Worm (Caenorhabditis elegans) whole organism, L1 larva: ENCODE data around the gene F44E7.5.
"Not testable (repeated sequence)": the region's sequence is repeated elsewhere in the genome, so short reads cannot be mapped to it uniquely, and the experiment has no call there.

ENCODE experiments used
- aha-1 ChIP-seq: fragments of 150-350 bp; optimal IDR thresholded peaks from 2 replicates; lab custom pipeline; 2014; ENCODE audit warnings: missing biosample characterization, missing genetic modification characterization
- ama-1 ChIP-seq: fragments of 150-350 bp; optimal IDR thresholded peaks from 2 replicates; lab custom pipeline; 2014
- ceh-63 ChIP-seq: fragments of 200-800 bp; sonication (Bioruptor generic); optimal IDR thresholded peaks from 2 replicates; lab custom pipeline; 2018; ENCODE audit warnings: mild to moderate bottlenecking, missing genetic modification characterization, missing compliant biosample characterization
- ceh-82 ChIP-seq, 3 experiments: fragments of 150-350 bp in 1 of 3; sonication (generic microtip) in 2 of 3; optimal IDR thresholded peaks; 2 replicates each; lab custom pipeline; 2014 to 2017; ENCODE audit warnings: missing biosample characterization in 3 of 3, missing genetic modification characterization in 3 of 3
- egl-27 ChIP-seq, 2 experiments: fragments of 150-350 bp in 1 of 2; sonication (generic microtip); optimal IDR thresholded peaks; 3 replicates each; lab custom pipeline; 2017 to 2018; ENCODE audit warnings: missing biosample characterization in 2 of 2, missing genetic modification characterization in 2 of 2, missing genetic modification reagents in 2 of 2
- lin-14 ChIP-seq: fragments of 200-800 bp; sonication (Bioruptor generic); optimal IDR thresholded peaks from 2 replicates; lab custom pipeline; 2018; ENCODE audit warnings: mild to moderate bottlenecking, missing genetic modification characterization, moderate library complexity, missing compliant biosample characterization
- lin-39 ChIP-seq: fragments of 150-350 bp; optimal IDR thresholded peaks from 2 replicates; lab custom pipeline; 2014; ENCODE audit warnings: missing biosample characterization, missing genetic modification reagents, missing genetic modification characterization
- nhr-12 ChIP-seq: sonication (generic microtip); optimal IDR thresholded peaks from 2 replicates; lab custom pipeline; 2017; ENCODE audit warnings: missing biosample characterization, missing genetic modification characterization
- nhr-28 ChIP-seq: fragments of 150-350 bp; optimal IDR thresholded peaks from 2 replicates; lab custom pipeline; 2014; ENCODE audit warnings: missing biosample characterization, missing genetic modification characterization
- nhr-76 ChIP-seq: sonication (generic microtip); optimal IDR thresholded peaks from 2 replicates; lab custom pipeline; 2017; ENCODE audit warnings: missing biosample characterization, missing genetic modification characterization
- nhr-90 ChIP-seq: sonication (generic microtip); optimal IDR thresholded peaks from 2 replicates; lab custom pipeline; 2016; ENCODE audit warnings: mild to moderate bottlenecking, missing genetic modification characterization, missing compliant biosample characterization; ENCODE audit not compliant: poor library complexity
- skn-1 ChIP-seq: fragments of 150-350 bp; optimal IDR thresholded peaks from 2 replicates; lab custom pipeline; 2014; ENCODE audit warnings: missing biosample characterization, missing genetic modification characterization
- tbx-2 ChIP-seq: sonication (generic microtip); optimal IDR thresholded peaks from 2 replicates; lab custom pipeline; 2016; ENCODE audit warnings: missing genetic modification characterization, missing compliant biosample characterization
- unc-62 ChIP-seq: fragments of 150-350 bp; optimal IDR thresholded peaks from 2 replicates; lab custom pipeline; 2014; ENCODE audit warnings: missing biosample characterization, missing genetic modification reagents, missing genetic modification characterization

DNA sequence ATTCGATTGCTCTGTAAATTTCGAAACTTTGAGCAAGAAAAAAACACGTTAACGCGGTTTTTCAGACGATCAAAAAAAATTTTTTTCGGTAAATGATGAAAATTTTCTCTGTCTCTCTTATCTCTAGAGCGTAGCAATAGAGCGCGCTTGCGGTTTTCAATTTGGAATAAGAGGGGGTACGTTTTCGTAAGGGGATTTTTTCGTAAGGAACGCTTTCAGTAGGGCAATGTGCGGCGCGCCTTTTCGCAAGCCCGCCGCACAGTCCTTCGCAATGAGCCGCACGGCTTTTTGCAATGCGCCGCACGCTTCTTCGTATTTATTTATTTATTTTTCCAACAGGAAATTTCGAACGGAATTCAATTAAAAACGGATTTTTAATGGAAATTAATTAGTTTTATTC is 3.8 kb downstream of the F44E7.5 start, which contains the start of gene F44E7.4:
- TF ChIP-seq aha-1 (tag; lab: Kevin White, UChicago); nhr-28 (tag; lab: Kevin White, UChicago); unc-62 (GFP tag; lab: Kevin White, UChicago); egl-27 (tag; optimal IDR thresholded peaks at IDR 0.05; lab: Kevin White, UChicago); lin-39 (tag; lab: Kevin White, UChicago); ama-1 (lab: Kevin White, UChicago); nhr-76; nhr-12 (tag; lab: Kevin White, UChicago); ceh-63 (GFP tag; lab: Kevin White, UChicago): not testable (repeated sequence)
- TF ChIP-seq ceh-82 (tag; optimal IDR thresholded peaks at IDR 0.05; lab: Kevin White, UChicago) = peak in 2 of 3 experiments; percentile 28 to 71
- TF ChIP-seq skn-1 = peak; percentile 65
- peak; percentile 37 for TF ChIP-seq tbx-2
- peak; percentile 13 for TF ChIP-seq nhr-90 (tag; lab: Kevin White, UChicago)
- peak; percentile 71 for TF ChIP-seq lin-14 (GFP tag; lab: Kevin White, UChicago)
